Worm (Caenorhabditis elegans) whole organism, mixed stage, embryonic: Measurements from ENCODE around the gene C52A11.3.

Experiments
- M03D4.4 ChIP-seq: sonication (generic microtip); optimal IDR thresholded peaks from 2 replicates; lab custom pipeline; 2017; ENCODE audit warnings: mild to moderate bottlenecking, missing genetic modification characterization, missing compliant biosample characterization
- bed-3 ChIP-seq: fragments of 200-800 bp; sonication (Bioruptor generic); optimal IDR thresholded peaks from 3 replicates; lab custom pipeline; 2018; ENCODE audit warnings: mild to moderate bottlenecking, missing genetic modification characterization, moderate library complexity, missing compliant biosample characterization
- blmp-1 ChIP-seq: fragments of 150-350 bp; optimal IDR thresholded peaks from 2 replicates; lab custom pipeline; 2014; ENCODE audit warnings: missing biosample characterization, missing genetic modification characterization
- ceh-39 ChIP-seq: fragments of 150-350 bp; optimal IDR thresholded peaks from 2 replicates; lab custom pipeline; 2014; ENCODE audit warnings: missing biosample characterization, missing genetic modification characterization
- ceh-43 ChIP-seq: fragments of 200-800 bp; sonication (Bioruptor generic); optimal IDR thresholded peaks from 2 replicates; lab custom pipeline; 2018; ENCODE audit warnings: mild to moderate bottlenecking, missing genetic modification characterization, moderate library complexity, missing compliant biosample characterization
- ces-1 ChIP-seq: fragments of 150-350 bp; optimal IDR thresholded peaks from 2 replicates; lab custom pipeline; 2014; ENCODE audit warnings: missing biosample characterization, missing genetic modification reagents, missing genetic modification characterization
- cnd-1 ChIP-seq: fragments of 200-800 bp; sonication (Bioruptor generic); optimal IDR thresholded peaks from 2 replicates; lab custom pipeline; 2018; ENCODE audit warnings: mild to moderate bottlenecking, missing genetic modification characterization, missing compliant biosample characterization
- drap-1 ChIP-seq: fragments of 200-800 bp; sonication (Bioruptor generic); optimal IDR thresholded peaks from 3 replicates; lab custom pipeline; 2018; ENCODE audit warnings: mild to moderate bottlenecking, missing genetic modification characterization, missing compliant biosample characterization
- elt-3 ChIP-seq: fragments of 150-350 bp; optimal IDR thresholded peaks from 2 replicates; lab custom pipeline; 2014; ENCODE audit warnings: missing biosample characterization, missing genetic modification characterization
- ham-2 ChIP-seq: fragments of 200-800 bp; sonication (Bioruptor generic); optimal IDR thresholded peaks from 2 replicates; lab custom pipeline; 2018; ENCODE audit warnings: mild to moderate bottlenecking, missing genetic modification characterization, missing compliant biosample characterization
- hlh-1 ChIP-seq: fragments of 150-350 bp; optimal IDR thresholded peaks from 2 replicates; lab custom pipeline; 2014; ENCODE audit warnings: missing biosample characterization, missing genetic modification reagents, missing genetic modification characterization
- lin-32 ChIP-seq: fragments of 200-800 bp; sonication (Bioruptor generic); optimal IDR thresholded peaks from 2 replicates; lab custom pipeline; 2018; ENCODE audit warnings: mild to moderate bottlenecking, missing genetic modification characterization, missing compliant biosample characterization
- mep-1 ChIP-seq: fragments of 150-350 bp; optimal IDR thresholded peaks from 2 replicates; lab custom pipeline; 2017; ENCODE audit warnings: missing biosample characterization, missing genetic modification reagents, missing genetic modification characterization, inconsistent platforms
- mls-2 ChIP-seq: sonication (generic microtip); optimal IDR thresholded peaks from 2 replicates; lab custom pipeline; 2016; ENCODE audit warnings: mild to moderate bottlenecking, missing genetic modification characterization, moderate library complexity, missing compliant biosample characterization
- nhr-12 ChIP-seq: fragments of 150-350 bp; optimal IDR thresholded peaks from 2 replicates; lab custom pipeline; 2014; ENCODE audit warnings: missing biosample characterization, missing genetic modification characterization
- nhr-2 ChIP-seq: fragments of 150-350 bp; optimal IDR thresholded peaks from 2 replicates; lab custom pipeline; 2014; ENCODE audit warnings: missing biosample characterization, missing genetic modification characterization
- nhr-28 ChIP-seq: fragments of 150-350 bp; optimal IDR thresholded peaks from 2 replicates; lab custom pipeline; 2014; ENCODE audit warnings: missing biosample characterization, missing genetic modification characterization
- nhr-76 ChIP-seq: sonication (generic microtip); optimal IDR thresholded peaks from 2 replicates; lab custom pipeline; 2017; ENCODE audit warnings: missing biosample characterization, missing genetic modification characterization
- pha-4 ChIP-seq: fragments of 150-350 bp; optimal IDR thresholded peaks from 2 replicates; lab custom pipeline; 2018; ENCODE audit warnings: missing biosample characterization, missing genetic modification reagents, missing genetic modification characterization
- snpc-4 ChIP-seq: fragments of 150-350 bp; optimal IDR thresholded peaks from 2 replicates; lab custom pipeline; 2014; ENCODE audit warnings: missing biosample characterization, missing genetic modification characterization
- sptf-1 ChIP-seq: sonication (generic microtip); optimal IDR thresholded peaks from 2 replicates; lab custom pipeline; 2017; ENCODE audit warnings: mild to moderate bottlenecking, missing genetic modification characterization, moderate library complexity, missing compliant biosample characterization
- tbx-8 ChIP-seq: fragments of 200-800 bp; sonication (Bioruptor generic); optimal IDR thresholded peaks from 2 replicates; lab custom pipeline; 2018; ENCODE audit warnings: mild to moderate bottlenecking, missing genetic modification characterization, moderate library complexity, missing compliant biosample characterization
- unc-120 ChIP-seq: sonication (generic microtip); optimal IDR thresholded peaks from 2 replicates; lab custom pipeline; 2017; ENCODE audit warnings: missing genetic modification characterization, missing compliant biosample characterization; ENCODE audit not compliant: poor library complexity, severe bottlenecking
- unc-39 ChIP-seq: fragments of 150-350 bp; optimal IDR thresholded peaks from 2 replicates; lab custom pipeline; 2014; ENCODE audit warnings: missing biosample characterization, missing genetic modification characterization
- unc-62 ChIP-seq: fragments of 150-350 bp; optimal IDR thresholded peaks from 2 replicates; lab custom pipeline; 2014; ENCODE audit warnings: missing biosample characterization, missing genetic modification reagents, missing genetic modification characterization
- ztf-11 ChIP-seq: fragments of 150-350 bp; optimal IDR thresholded peaks from 2 replicates; lab custom pipeline; 2014; ENCODE audit warnings: missing biosample characterization, missing genetic modification characterization

C52A11.3 gene

DNA sequence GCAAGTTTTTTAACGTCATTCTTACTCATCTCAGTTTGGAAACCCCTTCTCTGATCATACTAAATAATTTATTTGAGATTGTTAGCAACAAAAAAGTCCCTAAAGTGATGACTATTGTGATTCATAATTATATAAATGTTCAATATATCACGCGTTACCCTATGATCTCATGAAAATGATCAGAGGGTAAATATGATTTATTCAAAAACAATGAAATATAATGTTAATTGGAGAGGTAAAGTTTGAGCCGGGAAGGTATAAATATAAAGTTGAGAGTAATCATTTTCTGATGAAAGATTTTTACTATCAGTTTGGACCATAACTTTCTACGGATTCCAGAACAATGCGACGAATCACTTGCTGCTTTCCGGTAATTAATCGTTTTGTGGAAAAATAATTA, at the start of gene C52A11.3:
C52A11.3 (plus strand) TSS at position 301 of the 400 bp plus-strand sequence.
- TF ChIP-seq drap-1 (no peak), ceh-43 (GFP tag; lab: Kevin White, UChicago) (no peak), M03D4.4 (tag; lab: Kevin White, UChicago) (no peak), tbx-8 (no peak), unc-120 (tag; lab: Kevin White, UChicago) (no peak), snpc-4 (tag; lab: Kevin White, UChicago) (no peak), blmp-1 (no peak), elt-3 (tag; lab: Kevin White, UChicago) (no peak), lin-32 (GFP tag; lab: Kevin White, UChicago) (no peak), hlh-1 (tag; lab: Kevin White, UChicago) (no peak), unc-39 (tag; lab: Kevin White, UChicago) (no peak), ztf-11 (no peak), cnd-1 (no peak), nhr-12 (tag; lab: Kevin White, UChicago) (no peak), mls-2 (no peak)

DNA sequence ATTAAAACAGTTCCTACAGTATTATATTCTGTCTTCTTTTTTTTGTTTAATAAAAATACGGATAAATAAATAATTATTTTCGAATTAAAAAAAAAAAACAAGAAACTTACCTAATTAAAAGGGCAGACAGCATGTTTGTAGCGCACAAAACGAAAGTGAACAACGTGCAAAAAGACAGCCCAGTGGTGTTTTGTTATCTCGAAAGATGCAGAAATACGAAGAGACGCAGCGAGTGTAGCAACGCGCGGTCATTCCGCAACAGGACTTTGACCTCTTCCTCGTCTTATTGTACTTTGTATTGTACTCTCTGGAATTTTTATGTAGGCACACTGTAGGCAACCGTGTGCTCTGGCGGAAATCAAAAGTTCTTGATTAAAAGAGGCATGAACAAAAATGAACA, 43.5 kb upstream of the C52A11.3 start, which contains the start of gene gbh-1:
gbh-1 (minus strand) TSS at position 149 of the 400 bp plus-strand sequence.
- TF ChIP-seq nhr-12 (tag; lab: Kevin White, UChicago), result no peak

DNA sequence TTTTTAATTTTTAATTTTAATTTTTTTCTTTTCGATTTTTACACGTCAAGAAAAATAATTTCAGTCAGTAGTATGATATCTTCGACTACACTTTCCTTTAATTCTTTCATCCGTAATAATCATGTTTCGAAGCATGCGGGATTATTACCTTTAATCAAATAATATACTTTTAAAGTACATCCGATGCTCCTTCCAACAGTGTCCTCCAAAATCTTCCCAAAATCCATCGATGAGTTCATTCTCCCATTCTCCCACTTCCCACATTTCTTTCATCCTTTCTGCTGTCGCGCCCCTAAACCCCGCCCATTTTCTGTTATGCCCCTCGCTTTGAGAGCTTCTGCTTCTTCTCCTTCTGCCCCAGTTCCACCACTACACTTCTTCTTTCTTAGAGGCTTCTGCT, 42.4 kb upstream of the C52A11.3 start, which contains the start of gene lgc-57:
lgc-57 (plus strand) TSS at position 301 of the 400 bp plus-strand sequence.
- TF ChIP-seq nhr-28 (tag; lab: Kevin White, UChicago) (no peak), lin-32 (GFP tag; lab: Kevin White, UChicago) (no peak), mep-1 (tag; lab: Kevin White, UChicago) (no peak), blmp-1 (no peak), unc-62 (GFP tag; lab: Kevin White, UChicago) (no peak), cnd-1 (no peak), ceh-43 (GFP tag; lab: Kevin White, UChicago) (no peak), unc-120 (tag; lab: Kevin White, UChicago) (no peak), ham-2 (GFP tag; lab: Kevin White, UChicago) (no peak), nhr-12 (tag; lab: Kevin White, UChicago) (no peak)

DNA sequence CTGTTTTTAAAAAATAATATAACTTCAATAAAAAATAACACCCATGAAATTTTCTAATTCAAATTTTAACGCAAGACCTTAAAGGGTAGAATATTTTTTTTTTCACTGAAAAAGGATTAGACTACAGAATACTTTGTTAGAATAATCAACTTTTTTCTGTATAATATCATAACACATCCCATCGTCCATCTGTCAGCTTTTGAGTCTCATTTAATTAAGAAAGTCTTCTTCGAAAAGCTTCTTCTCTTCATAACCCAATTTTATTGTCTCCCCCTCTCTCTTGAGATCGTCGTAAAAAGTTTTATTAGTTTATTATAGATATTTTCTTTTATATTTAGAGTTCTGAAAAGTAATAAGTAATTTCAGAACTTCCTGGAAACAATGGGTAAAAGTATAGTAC, 41.1 kb upstream of the C52A11.3 start:
- TF ChIP-seq ztf-11 (no peak), ces-1 (GFP tag; lab: Kevin White, UChicago) (peak; percentile 96)

DNA sequence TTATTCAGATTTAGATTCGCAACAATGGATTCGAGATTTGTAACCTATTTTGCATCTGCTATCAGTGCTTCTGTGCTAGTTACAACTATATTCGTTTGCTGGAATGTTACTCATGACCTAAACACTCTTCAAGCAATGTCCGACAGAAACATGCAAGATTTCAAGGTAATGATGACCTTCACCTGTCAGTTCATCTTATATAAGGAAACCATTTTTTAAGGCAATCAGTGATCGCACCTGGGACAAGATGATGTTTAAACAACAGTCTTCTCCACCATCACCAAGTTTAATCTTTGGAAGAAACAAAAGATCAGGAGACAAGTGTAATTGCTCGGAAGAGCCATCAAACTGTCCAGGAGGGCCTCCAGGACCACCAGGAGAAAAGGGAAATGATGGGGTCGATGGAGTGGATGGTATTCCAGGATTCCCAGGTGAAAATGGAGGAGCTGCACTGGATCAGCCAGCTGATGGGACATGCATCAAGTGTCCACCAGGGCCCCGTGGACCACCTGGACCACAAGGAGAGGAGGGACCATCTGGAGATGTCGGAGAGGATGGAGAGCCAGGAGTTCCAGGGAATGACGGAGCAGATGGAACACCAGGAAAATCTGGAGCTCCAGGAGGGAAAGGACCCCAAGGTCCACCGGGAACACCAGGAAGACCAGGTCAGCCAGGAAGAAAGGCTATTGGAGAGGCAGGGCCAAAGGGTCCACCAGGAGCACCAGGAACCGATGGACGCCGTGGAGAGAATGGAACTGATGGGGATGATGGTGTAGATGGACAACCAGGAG, 33.4 kb upstream of the C52A11.3 start, which contains the start of gene col-79:
col-79 (plus strand) TSS at position 20 of the 791 bp plus-strand sequence.
- TF ChIP-seq unc-62 (GFP tag; lab: Kevin White, UChicago) (no peak), mls-2 (no peak), nhr-76 (tag; lab: Kevin White, UChicago) (no peak)

DNA sequence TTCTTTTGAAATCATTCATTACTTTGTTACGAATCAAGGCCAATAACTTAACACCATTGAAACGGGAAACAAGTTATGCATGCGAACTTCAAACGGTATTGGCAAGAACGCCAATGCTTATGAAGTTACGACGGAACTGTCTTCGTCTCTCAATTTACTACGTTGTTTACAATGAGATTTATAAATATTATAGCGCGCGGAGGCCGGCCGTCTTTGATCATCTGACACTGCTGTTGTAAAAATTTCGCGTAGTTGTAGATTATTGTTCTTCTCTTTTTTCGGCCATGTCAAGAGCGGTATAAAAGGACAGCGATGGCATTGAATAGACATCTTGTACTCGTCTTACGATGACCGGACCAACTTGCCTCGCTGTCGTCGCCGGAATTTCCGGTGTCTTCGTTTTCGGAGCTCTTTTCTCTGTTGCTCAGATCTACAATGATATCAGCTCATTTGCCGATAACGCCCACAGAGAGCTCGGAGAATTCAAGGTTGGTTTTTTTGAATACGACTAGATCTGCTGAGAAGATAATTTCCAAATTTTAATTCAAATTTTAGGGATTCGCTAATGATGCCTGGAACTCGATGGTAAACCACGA, 32.5 kb upstream of the C52A11.3 start, which contains the start of gene col-39:
col-39 (plus strand) TSS at position 342 of the 596 bp plus-strand sequence.
- TF ChIP-seq unc-120 (tag; lab: Kevin White, UChicago) (no peak), pha-4 (tag; lab: Kevin White, UChicago) (no peak), lin-32 (GFP tag; lab: Kevin White, UChicago) (no peak), bed-3 (GFP tag; lab: Kevin White, UChicago) (no peak), nhr-2 (tag; lab: Kevin White, UChicago) (no peak), sptf-1 (tag; lab: Kevin White, UChicago) (no peak), blmp-1 (no peak), elt-3 (tag; lab: Kevin White, UChicago) (no peak), ceh-39 (tag; lab: Kevin White, UChicago) (no peak), mls-2 (no peak), snpc-4 (tag; lab: Kevin White, UChicago) (no peak), ztf-11 (no peak)
- TF ChIP-seq, all 35 proteins: peak for 0
